Worm (Caenorhabditis elegans) whole organism, mixed stage, embryonic: ENCODE data around the gene die-1.

Experiments
- M03D4.4 ChIP-seq: sonication (generic microtip); optimal IDR thresholded peaks from 2 replicates; lab custom pipeline; 2017; ENCODE audit warnings: mild to moderate bottlenecking, missing genetic modification characterization, missing compliant biosample characterization
- ceh-39 ChIP-seq: fragments of 150-350 bp; optimal IDR thresholded peaks from 2 replicates; lab custom pipeline; 2014; ENCODE audit warnings: missing biosample characterization, missing genetic modification characterization
- ceh-83 ChIP-seq: fragments of 200-800 bp; sonication (Bioruptor generic); optimal IDR thresholded peaks from 2 replicates; lab custom pipeline; 2018; ENCODE audit warnings: mild to moderate bottlenecking, missing genetic modification characterization, missing compliant biosample characterization
- ces-1 ChIP-seq: fragments of 150-350 bp; optimal IDR thresholded peaks from 2 replicates; lab custom pipeline; 2014; ENCODE audit warnings: missing biosample characterization, missing genetic modification reagents, missing genetic modification characterization
- cnd-1 ChIP-seq: fragments of 200-800 bp; sonication (Bioruptor generic); optimal IDR thresholded peaks from 2 replicates; lab custom pipeline; 2018; ENCODE audit warnings: mild to moderate bottlenecking, missing genetic modification characterization, missing compliant biosample characterization
- drap-1 ChIP-seq: fragments of 200-800 bp; sonication (Bioruptor generic); optimal IDR thresholded peaks from 3 replicates; lab custom pipeline; 2018; ENCODE audit warnings: mild to moderate bottlenecking, missing genetic modification characterization, missing compliant biosample characterization
- elt-1 ChIP-seq: sonication (generic microtip); optimal IDR thresholded peaks from 2 replicates; lab custom pipeline; 2017; ENCODE audit warnings: missing genetic modification characterization, mild to moderate bottlenecking, missing compliant biosample characterization, antibody characterized with exemption, moderate library complexity, borderline replicate concordance; ENCODE audit not compliant: insufficient read depth
- elt-3 ChIP-seq: fragments of 150-350 bp; optimal IDR thresholded peaks from 2 replicates; lab custom pipeline; 2014; ENCODE audit warnings: missing biosample characterization, missing genetic modification characterization
- ham-2 ChIP-seq: fragments of 200-800 bp; sonication (Bioruptor generic); optimal IDR thresholded peaks from 2 replicates; lab custom pipeline; 2018; ENCODE audit warnings: mild to moderate bottlenecking, missing genetic modification characterization, missing compliant biosample characterization
- hlh-1 ChIP-seq: fragments of 150-350 bp; optimal IDR thresholded peaks from 2 replicates; lab custom pipeline; 2014; ENCODE audit warnings: missing biosample characterization, missing genetic modification reagents, missing genetic modification characterization
- lsy-2 ChIP-seq: fragments of 150-350 bp; optimal IDR thresholded peaks from 2 replicates; lab custom pipeline; 2014; ENCODE audit warnings: missing biosample characterization, missing genetic modification characterization
- mab-5 ChIP-seq: fragments of 150-350 bp; optimal IDR thresholded peaks from 2 replicates; lab custom pipeline; 2014; ENCODE audit warnings: missing biosample characterization, missing genetic modification characterization
- mep-1 ChIP-seq: fragments of 150-350 bp; optimal IDR thresholded peaks from 2 replicates; lab custom pipeline; 2017; ENCODE audit warnings: missing biosample characterization, missing genetic modification reagents, missing genetic modification characterization, inconsistent platforms
- mls-2 ChIP-seq: sonication (generic microtip); optimal IDR thresholded peaks from 2 replicates; lab custom pipeline; 2016; ENCODE audit warnings: mild to moderate bottlenecking, missing genetic modification characterization, moderate library complexity, missing compliant biosample characterization
- nhr-12 ChIP-seq: fragments of 150-350 bp; optimal IDR thresholded peaks from 2 replicates; lab custom pipeline; 2014; ENCODE audit warnings: missing biosample characterization, missing genetic modification characterization
- nhr-2 ChIP-seq: fragments of 150-350 bp; optimal IDR thresholded peaks from 2 replicates; lab custom pipeline; 2014; ENCODE audit warnings: missing biosample characterization, missing genetic modification characterization
- nhr-237 ChIP-seq: fragments of 150-350 bp; optimal IDR thresholded peaks from 2 replicates; lab custom pipeline; 2014; ENCODE audit warnings: missing biosample characterization, missing genetic modification characterization
- nhr-28 ChIP-seq: fragments of 150-350 bp; optimal IDR thresholded peaks from 2 replicates; lab custom pipeline; 2014; ENCODE audit warnings: missing biosample characterization, missing genetic modification characterization
- nhr-76 ChIP-seq: sonication (generic microtip); optimal IDR thresholded peaks from 2 replicates; lab custom pipeline; 2017; ENCODE audit warnings: missing biosample characterization, missing genetic modification characterization
- pha-4 ChIP-seq: fragments of 150-350 bp; optimal IDR thresholded peaks from 2 replicates; lab custom pipeline; 2018; ENCODE audit warnings: missing biosample characterization, missing genetic modification reagents, missing genetic modification characterization
- sem-2 ChIP-seq: fragments of 200-800 bp; sonication (Bioruptor generic); optimal IDR thresholded peaks from 2 replicates; lab custom pipeline; 2018; ENCODE audit warnings: mild to moderate bottlenecking, missing genetic modification characterization, missing compliant biosample characterization
- snpc-4 ChIP-seq: fragments of 150-350 bp; optimal IDR thresholded peaks from 2 replicates; lab custom pipeline; 2014; ENCODE audit warnings: missing biosample characterization, missing genetic modification characterization
- sptf-1 ChIP-seq: sonication (generic microtip); optimal IDR thresholded peaks from 2 replicates; lab custom pipeline; 2017; ENCODE audit warnings: mild to moderate bottlenecking, missing genetic modification characterization, moderate library complexity, missing compliant biosample characterization
- tbx-8 ChIP-seq: fragments of 200-800 bp; sonication (Bioruptor generic); optimal IDR thresholded peaks from 2 replicates; lab custom pipeline; 2018; ENCODE audit warnings: mild to moderate bottlenecking, missing genetic modification characterization, moderate library complexity, missing compliant biosample characterization
- unc-120 ChIP-seq: sonication (generic microtip); optimal IDR thresholded peaks from 2 replicates; lab custom pipeline; 2017; ENCODE audit warnings: missing genetic modification characterization, missing compliant biosample characterization; ENCODE audit not compliant: poor library complexity, severe bottlenecking
- unc-39 ChIP-seq: fragments of 150-350 bp; optimal IDR thresholded peaks from 2 replicates; lab custom pipeline; 2014; ENCODE audit warnings: missing biosample characterization, missing genetic modification characterization
- unc-62 ChIP-seq: fragments of 150-350 bp; optimal IDR thresholded peaks from 2 replicates; lab custom pipeline; 2014; ENCODE audit warnings: missing biosample characterization, missing genetic modification reagents, missing genetic modification characterization
- zip-8 ChIP-seq: fragments of 150-350 bp; optimal IDR thresholded peaks from 2 replicates; lab custom pipeline; 2014; ENCODE audit warnings: missing biosample characterization, missing genetic modification characterization
- ztf-11 ChIP-seq: fragments of 150-350 bp; optimal IDR thresholded peaks from 2 replicates; lab custom pipeline; 2014; ENCODE audit warnings: missing biosample characterization, missing genetic modification characterization

die-1 gene

ce11 chrII:10103212-10103611, 35.5 kb upstream of the die-1 start:
- no peak for TF ChIP-seq unc-120 (tag; lab: Kevin White, UChicago)
- TF ChIP-seq zip-8 (tag; lab: Kevin White, UChicago): peak; percentile 97
- TF ChIP-seq, all 35 proteins: peak for 1

ce11 chrII:10099804-10100360, 32.2 kb upstream of the die-1 start, which contains the start of the genes pas-7 and puf-12:
pas-7 (minus strand) TSS chrII:10099854.
puf-12 (plus strand) TSS chrII:10100310.
- TF ChIP-seq pha-4: peak; percentile 30
- TF ChIP-seq cnd-1 (tag; lab: Kevin White, UChicago): no peak
- TF ChIP-seq nhr-28 (tag; lab: Kevin White, UChicago): no peak
- TF ChIP-seq hlh-1 (tag; lab: Kevin White, UChicago): peak; percentile 13
- TF ChIP-seq lsy-2: peak; percentile 37
- no peak for TF ChIP-seq snpc-4 (tag; lab: Kevin White, UChicago)
- TF ChIP-seq sem-2: no peak
- no peak for TF ChIP-seq unc-39 (tag; lab: Kevin White, UChicago)
- TF ChIP-seq sptf-1 (tag; lab: Kevin White, UChicago): no peak
- TF ChIP-seq mep-1 (tag; lab: Kevin White, UChicago): peak; percentile 43

- TF ChIP-seq nhr-237 (tag; lab: Kevin White, UChicago) (no peak), ztf-11 (no peak), elt-1 (tag; lab: Kevin White, UChicago) (no peak), ham-2 (no peak), M03D4.4 (tag; lab: Kevin White, UChicago) (no peak), nhr-2 (tag; lab: Kevin White, UChicago) (no peak), cnd-1 (tag; lab: Kevin White, UChicago) (no peak), mep-1 (tag; lab: Kevin White, UChicago) (no peak), unc-62 (GFP tag; lab: Kevin White, UChicago) (no peak), pha-4 (no peak), elt-3 (no peak), nhr-76 (tag; lab: Kevin White, UChicago) (no peak), nhr-12 (tag; lab: Kevin White, UChicago) (no peak), ceh-39 (tag; lab: Kevin White, UChicago) (no peak), ces-1 (no peak), drap-1 (no peak)
- TF ChIP-seq, all 35 proteins: peak for 0
Measured at ce11 chrII:10099072-10099471, 31.4 kb upstream of the die-1 start.

ce11 chrII:10098428-10098827, 30.7 kb upstream of the die-1 start:
- no peak for TF ChIP-seq nhr-12 (tag; lab: Kevin White, UChicago)
- no peak for TF ChIP-seq elt-3
- no peak for TF ChIP-seq mls-2 (tag; lab: Kevin White, UChicago)
- no peak for TF ChIP-seq ceh-83 (GFP tag; lab: Kevin White, UChicago)
- no peak for TF ChIP-seq ham-2

- no peak for TF ChIP-seq zip-8 (tag; lab: Kevin White, UChicago)
- no peak for TF ChIP-seq mab-5
- no peak for TF ChIP-seq elt-1 (tag; lab: Kevin White, UChicago)
- TF ChIP-seq tbx-8 (GFP tag; lab: Kevin White, UChicago): no peak
- TF ChIP-seq, all 35 proteins: peak for 0
Measured at ce11 chrII:10095224-10095623, 27.5 kb upstream of the die-1 start.

- TF ChIP-seq nhr-28 (tag; lab: Kevin White, UChicago) (no peak), nhr-76 (tag; lab: Kevin White, UChicago) (no peak), ceh-83 (GFP tag; lab: Kevin White, UChicago) (no peak), mab-5 (no peak)
Measured at ce11 chrII:10094190-10094923, 26.6 kb upstream of the die-1 start, which contains the start of gene lact-2. lact-2 (plus strand) TSS chrII:10094873.
